Fruit fly (Drosophila melanogaster) whole organism, adult: ENCODE data around the gene CG12522.

Experiments
- Clk ChIP-seq: fragments of 200-800 bp; sonication (Bioruptor generic); optimal IDR thresholded peaks from 2 replicates; lab custom pipeline; 2017; ENCODE audit warnings: missing biosample characterization, missing genetic modification characterization
- Hr96 ChIP-seq: fragments of 200-800 bp; sonication (Bioruptor generic); optimal IDR thresholded peaks from 2 replicates; lab custom pipeline; 2016; ENCODE audit warnings: missing biosample characterization, missing genetic modification characterization
- kay ChIP-seq: fragments of 200-800 bp; sonication (Bioruptor generic); peaks from one replicate; lab custom pipeline; 2016; ENCODE audit warnings: missing biosample characterization, missing genetic modification characterization, borderline replicate concordance
- pad ChIP-seq: fragments of 200-800 bp; sonication (Bioruptor generic); optimal IDR thresholded peaks from 3 replicates; lab custom pipeline; 2017; ENCODE audit warnings: missing biosample characterization, missing genetic modification characterization, mild to moderate bottlenecking, moderate library complexity, missing genetic modification reagents

dm6 chr3L:11107432-11107831, 603 bp upstream of the CG12522 start, which contains the start of gene CG32073:
- no peak for TF ChIP-seq Clk
- TF ChIP-seq kay (GFP tag; lab: Kevin White, UChicago), result no peak
- no peak for TF ChIP-seq Hr96 (GFP tag; lab: Kevin White, UChicago)
- TF ChIP-seq pad, result no peak
